Fruit fly (Drosophila melanogaster) whole organism, embryonic: ENCODE results near the gene Polr1F.

ENCODE experiments used
- Ada2b ChIP-seq: fragments of 200-800 bp; sonication (Bioruptor generic); IDR thresholded peaks from 2 replicates; pipeline ENCODE4 v1.3.6; 2022; ENCODE audit warnings: missing biosample characterization, missing genetic modification characterization
- Atf3 ChIP-seq: fragments of 200-800 bp; sonication (Bioruptor generic); optimal IDR thresholded peaks from 3 replicates; lab custom pipeline; 2016; ENCODE audit warnings: missing biosample characterization, missing genetic modification characterization
- Bteb2 ChIP-seq: fragments of 200-800 bp; sonication (Bioruptor generic); optimal IDR thresholded peaks from 2 replicates; lab custom pipeline; 2016; ENCODE audit warnings: missing biosample characterization, missing genetic modification characterization
- C15 ChIP-seq: fragments of 200-800 bp; sonication (Bioruptor generic); IDR thresholded peaks from 3 replicates; pipeline ENCODE4 v1.3.6; 2022; ENCODE audit warnings: missing biosample characterization, missing genetic modification characterization
- CG10462 ChIP-seq: fragments of 200-800 bp; sonication (Bioruptor generic); optimal IDR thresholded peaks from 2 replicates; lab custom pipeline; 2016; ENCODE audit warnings: missing biosample characterization, missing genetic modification characterization
- CG10979 ChIP-seq: fragments of 200-800 bp; sonication (Bioruptor generic); optimal IDR thresholded peaks from 2 replicates; lab custom pipeline; 2018; ENCODE audit warnings: missing biosample characterization, mild to moderate bottlenecking, missing genetic modification characterization, moderate library complexity
- CG11247 ChIP-seq: fragments of 200-800 bp; sonication (Bioruptor generic); IDR thresholded peaks from 2 replicates; pipeline ENCODE4 v1.3.6; 2022; ENCODE audit warnings: missing biosample characterization, missing genetic modification characterization
- CG1233 ChIP-seq: fragments of 200-800 bp; sonication (Bioruptor generic); optimal IDR thresholded peaks from 4 replicates; lab custom pipeline; 2018; ENCODE audit warnings: missing biosample characterization, mild to moderate bottlenecking, missing genetic modification characterization
- CG15011 ChIP-seq: fragments of 200-800 bp; sonication (Bioruptor generic); optimal IDR thresholded peaks from 3 replicates; lab custom pipeline; 2018; ENCODE audit warnings: missing biosample characterization, mild to moderate bottlenecking, missing genetic modification characterization
- CG17912 ChIP-seq: fragments of 200-800 bp; sonication (Bioruptor generic); optimal IDR thresholded peaks from 2 replicates; lab custom pipeline; 2018; ENCODE audit warnings: missing biosample characterization, mild to moderate bottlenecking, missing genetic modification characterization
- CG18011 ChIP-seq: fragments of 200-800 bp; sonication (Bioruptor generic); optimal IDR thresholded peaks from 2 replicates; lab custom pipeline; 2017; ENCODE audit warnings: missing biosample characterization, missing genetic modification characterization, mild to moderate bottlenecking, moderate library complexity, missing genotype
- CG18599 ChIP-seq: fragments of 200-800 bp; sonication (Bioruptor generic); optimal IDR thresholded peaks from 3 replicates; lab custom pipeline; 2017; ENCODE audit warnings: missing biosample characterization, missing genetic modification characterization, mild to moderate bottlenecking, moderate library complexity, missing genetic modification reagents
- CG18764 ChIP-seq: fragments of 200-800 bp; sonication (Bioruptor generic); optimal IDR thresholded peaks from 3 replicates; lab custom pipeline; 2016; ENCODE audit warnings: missing biosample characterization, missing genetic modification characterization
- CG2116 ChIP-seq: fragments of 200-800 bp; sonication (Bioruptor generic); optimal IDR thresholded peaks from 3 replicates; lab custom pipeline; 2018; ENCODE audit warnings: missing biosample characterization, mild to moderate bottlenecking, missing genetic modification characterization
- CG2889 ChIP-seq: fragments of 200-800 bp; sonication (Bioruptor generic); IDR thresholded peaks from 3 replicates; pipeline ENCODE4 v1.3.6; 2022; ENCODE audit warnings: missing biosample characterization, missing genetic modification characterization
- CG31441 ChIP-seq: fragments of 200-800 bp; sonication (Bioruptor generic); IDR thresholded peaks from 2 replicates; pipeline ENCODE4 v1.3.6; 2022; ENCODE audit warnings: missing biosample characterization, missing genetic modification characterization
- CG3995 ChIP-seq: fragments of 200-800 bp; sonication (Bioruptor generic); optimal IDR thresholded peaks from 3 replicates; lab custom pipeline; 2016; ENCODE audit warnings: missing biosample characterization, missing genetic modification characterization
- CG4282 ChIP-seq: fragments of 200-800 bp; sonication (Bioruptor generic); optimal IDR thresholded peaks from 2 replicates; lab custom pipeline; 2016; ENCODE audit warnings: missing biosample characterization, missing genetic modification characterization
- CG43689 ChIP-seq: fragments of 200-800 bp; sonication (Bioruptor generic); IDR thresholded peaks from 2 replicates; pipeline ENCODE4 v1.3.6; 2022; ENCODE audit warnings: missing biosample characterization, missing genetic modification characterization
- CG5180 ChIP-seq: fragments of 200-800 bp; sonication (Bioruptor generic); optimal IDR thresholded peaks from 3 replicates; lab custom pipeline; 2017; ENCODE audit warnings: missing biosample characterization, missing genetic modification characterization, mild to moderate bottlenecking, moderate library complexity, missing genetic modification reagents
- CG7271 ChIP-seq: fragments of 200-800 bp; sonication (Bioruptor generic); optimal IDR thresholded peaks from 2 replicates; lab custom pipeline; 2018; ENCODE audit warnings: missing biosample characterization, mild to moderate bottlenecking, missing genetic modification characterization, moderate library complexity
- E2f1 ChIP-seq: fragments of 200-800 bp; sonication (Bioruptor generic); IDR thresholded peaks from 2 replicates; pipeline ENCODE4 v1.3.6; 2022; ENCODE audit warnings: missing biosample characterization, missing genetic modification characterization
- E2f2 ChIP-seq: fragments of 200-800 bp; sonication (Bioruptor generic); IDR thresholded peaks from 2 replicates; pipeline ENCODE4 v1.3.6; 2022; ENCODE audit warnings: missing biosample characterization, missing genetic modification characterization
- HHEX ChIP-seq: fragments of 200-800 bp; sonication (Bioruptor generic); optimal IDR thresholded peaks from 3 replicates; lab custom pipeline; 2017; ENCODE audit warnings: missing biosample characterization, mild to moderate bottlenecking, missing genetic modification characterization, missing genetic modification reagents
- Hr51 ChIP-seq, 2 experiments: fragments of 200-800 bp; sonication (Bioruptor generic); optimal IDR thresholded peaks; 2 replicates in 1 of 2; 3 replicates in 1 of 2; lab custom pipeline; 2016 to 2018; ENCODE audit warnings: missing biosample characterization in 2 of 2, missing genetic modification characterization in 2 of 2, mild to moderate bottlenecking in 1 of 2, moderate library complexity in 1 of 2
- Nf-YA ChIP-seq: fragments of 200-800 bp; sonication (Bioruptor generic); IDR thresholded peaks from 2 replicates; pipeline ENCODE4 v1.3.6; 2022; ENCODE audit warnings: missing biosample characterization, missing genetic modification characterization
- Taf1 ChIP-seq: fragments of 200-800 bp; sonication (Bioruptor generic); IDR thresholded peaks from 2 replicates; pipeline ENCODE4 v1.3.6; 2022; ENCODE audit warnings: missing biosample characterization, missing genetic modification characterization
- aop ChIP-seq: fragments of 200-800 bp; sonication (Bioruptor generic); IDR thresholded peaks from 2 replicates; pipeline ENCODE4 v1.3.6; 2022; ENCODE audit warnings: missing biosample characterization, missing genetic modification characterization
- chm ChIP-seq: fragments of 200-800 bp; sonication (Bioruptor generic); IDR thresholded peaks from 2 replicates; pipeline ENCODE4 v1.3.6; 2022; ENCODE audit warnings: missing biosample characterization, missing genetic modification characterization
- ems ChIP-seq: fragments of 200-800 bp; sonication (Bioruptor generic); optimal IDR thresholded peaks from 3 replicates; lab custom pipeline; 2016; ENCODE audit warnings: missing biosample characterization, missing genetic modification characterization
- gfzf ChIP-seq: fragments of 200-800 bp; sonication (Bioruptor generic); optimal IDR thresholded peaks from 2 replicates; lab custom pipeline; 2016; ENCODE audit warnings: missing biosample characterization, mild to moderate bottlenecking, missing genetic modification characterization, moderate library complexity
- hb ChIP-seq: fragments of 200-800 bp; sonication (Bioruptor generic); IDR thresholded peaks from 3 replicates; pipeline ENCODE4 v1.3.6; 2022; ENCODE audit warnings: missing biosample characterization, missing genetic modification characterization; ENCODE audit not compliant: partially characterized antibody
- lmd ChIP-seq: fragments of 200-800 bp; sonication (Bioruptor generic); IDR thresholded peaks from 2 replicates; pipeline ENCODE4 v1.3.6; 2022; ENCODE audit warnings: missing biosample characterization, missing genetic modification characterization
- nau ChIP-seq: fragments of 200-800 bp; sonication (Bioruptor generic); optimal IDR thresholded peaks from 3 replicates; lab custom pipeline; 2017; ENCODE audit warnings: missing biosample characterization, mild to moderate bottlenecking, missing genetic modification characterization, missing genetic modification reagents
- nerfin-2 ChIP-seq: fragments of 200-800 bp; sonication (Bioruptor generic); IDR thresholded peaks from 2 replicates; pipeline ENCODE4 v1.3.6; 2022; ENCODE audit warnings: missing biosample characterization, missing genetic modification characterization; ENCODE audit not compliant: partially characterized antibody
- nmo ChIP-seq: fragments of 200-800 bp; sonication (Bioruptor generic); optimal IDR thresholded peaks from 2 replicates; lab custom pipeline; 2018; ENCODE audit warnings: missing biosample characterization, mild to moderate bottlenecking, missing genetic modification characterization, moderate library complexity
- oc ChIP-seq: fragments of 200-800 bp; sonication (Bioruptor generic); optimal IDR thresholded peaks from 2 replicates; lab custom pipeline; 2018; ENCODE audit warnings: missing biosample characterization, mild to moderate bottlenecking, missing genetic modification characterization, moderate library complexity
- otp ChIP-seq: fragments of 200-800 bp; sonication (Bioruptor generic); IDR thresholded peaks from 3 replicates; pipeline ENCODE4, ENCODE4 v1.3.6; 2022; ENCODE audit warnings: missing biosample characterization, missing genetic modification characterization
- peb ChIP-seq: fragments of 200-800 bp; sonication (Bioruptor generic); IDR thresholded peaks from 2 replicates; pipeline ENCODE4 v1.3.6; 2022; ENCODE audit warnings: missing biosample characterization, missing genetic modification characterization
- pho ChIP-seq: fragments of 200-800 bp; sonication (Bioruptor generic); optimal IDR thresholded peaks from 2 replicates; lab custom pipeline; 2016; ENCODE audit warnings: missing biosample characterization, missing genetic modification characterization
- phol ChIP-seq: fragments of 200-800 bp; sonication (Bioruptor generic); optimal IDR thresholded peaks from 3 replicates; lab custom pipeline; 2018; ENCODE audit warnings: missing biosample characterization, mild to moderate bottlenecking, missing genetic modification characterization, moderate library complexity
- prd ChIP-seq, 3 experiments: fragments of >200 bp in 2 of 3; fragments of 200-800 bp in 1 of 3; sonication (Bioruptor generic) in 1 of 3; optimal IDR thresholded peaks in 2 of 3; IDR thresholded peaks in 1 of 3; 2 replicates in 2 of 3; 3 replicates in 1 of 3; pipeline versions ENCODE4 v1.3.6 to Lab custom; 2017 to 2022; ENCODE audit warnings: missing biosample characterization in 1 of 3, missing genetic modification characterization in 1 of 3
- pum ChIP-seq: fragments of 200-800 bp; sonication (Bioruptor generic); optimal IDR thresholded peaks from 2 replicates; lab custom pipeline; 2016; ENCODE audit warnings: missing biosample characterization, missing genetic modification characterization
- scrt ChIP-seq: fragments of 200-800 bp; sonication (Bioruptor generic); optimal IDR thresholded peaks from 2 replicates; lab custom pipeline; 2018; ENCODE audit warnings: missing biosample characterization, mild to moderate bottlenecking, missing genetic modification characterization, moderate library complexity
- stwl ChIP-seq: fragments of 200-800 bp; sonication (Bioruptor generic); optimal IDR thresholded peaks from 3 replicates; lab custom pipeline; 2018; ENCODE audit warnings: missing biosample characterization, mild to moderate bottlenecking, missing genetic modification characterization, moderate library complexity
- tup ChIP-seq: fragments of 200-800 bp; sonication (Bioruptor generic); optimal IDR thresholded peaks from 2 replicates; lab custom pipeline; 2016; ENCODE audit warnings: missing biosample characterization, mild to moderate bottlenecking, missing genetic modification characterization, moderate library complexity
- tx ChIP-seq: fragments of 200-800 bp; sonication (Bioruptor generic); optimal IDR thresholded peaks from 2 replicates; lab custom pipeline; 2016; ENCODE audit warnings: missing biosample characterization, missing genetic modification characterization
- zen ChIP-seq: fragments of 200-800 bp; sonication (Bioruptor generic); optimal IDR thresholded peaks from 3 replicates; lab custom pipeline; 2018; ENCODE audit warnings: missing biosample characterization, mild to moderate bottlenecking, missing genetic modification characterization, moderate library complexity
- zf30C ChIP-seq: fragments of 200-800 bp; sonication (Bioruptor generic); optimal IDR thresholded peaks from 3 replicates; lab custom pipeline; 2018; ENCODE audit warnings: missing biosample characterization, mild to moderate bottlenecking, missing genetic modification characterization

The Polr1F gene

dm6 chr2L:6874526-6875198 lies 33.0 kb downstream of the Polr1F start, which contains the start of gene Nlg2 (continued):
- TF ChIP-seq stwl (tag; lab: Kevin White, UChicago): no peak
- no peak for TF ChIP-seq zen
- TF ChIP-seq scrt (GFP tag; lab: Kevin White, UChicago): no peak
- no peak for TF ChIP-seq CG11247
- no peak for TF ChIP-seq tup (GFP tag; lab: Kevin White, UChicago)
- TF ChIP-seq CG18764: peak; percentile 32
- peak; percentile 80 for TF ChIP-seq CG31441 (GFP tag; lab: Robert Waterston, UW)
- TF ChIP-seq oc (tag; lab: Kevin White, UChicago): no peak
- peak; percentile 73 for TF ChIP-seq nmo (GFP tag; lab: Kevin White, UChicago)
- TF ChIP-seq CG4282: no peak
- TF ChIP-seq E2f2 (GFP tag; lab: Robert Waterston, UW): no peak
- no peak for TF ChIP-seq ems (GFP tag; lab: Kevin White, UChicago)
- TF ChIP-seq E2f1 (GFP tag; lab: Robert Waterston, UW): no peak
- no peak for TF ChIP-seq CG17912 (GFP tag; lab: Kevin White, UChicago)
- no peak for TF ChIP-seq pho
- TF ChIP-seq zf30C: peak; percentile 34
- TF ChIP-seq Nf-YA (GFP tag; lab: Robert Waterston, UW): no peak
- no peak for TF ChIP-seq gfzf (GFP tag; lab: Kevin White, UChicago)
- TF ChIP-seq Taf1 (GFP tag; lab: Robert Waterston, UW): no peak
- no peak for TF ChIP-seq otp (GFP tag; lab: Robert Waterston, UW)
- TF ChIP-seq CG18599 (GFP tag; lab: Kevin White, UChicago): peak; percentile 80
- no peak for TF ChIP-seq tx (GFP tag; lab: Kevin White, UChicago)
- TF ChIP-seq Bteb2 (GFP tag; lab: Kevin White, UChicago): no peak
- no peak for TF ChIP-seq CG10462 (GFP tag; lab: Kevin White, UChicago)
- TF ChIP-seq phol (tag; lab: Kevin White, UChicago): peak; percentile 64
- TF ChIP-seq prd (optimal IDR thresholded peaks at IDR 0.05; lab: Kevin White, UChicago): no peak
- TF ChIP-seq prd (GFP tag; IDR thresholded peaks at IDR 0.05; lab: Robert Waterston, UW): 0 out of 3 replicates have a peak, but pooled peaks have one; percentile 17
- TF ChIP-seq nau (GFP tag; lab: Kevin White, UChicago): peak; percentile 26
- no peak for TF ChIP-seq pum (GFP tag; lab: Kevin White, UChicago)
- TF ChIP-seq C15: no peak
- no peak for TF ChIP-seq peb (GFP tag; lab: Robert Waterston, UW)
- TF ChIP-seq Ada2b (GFP tag; lab: Robert Waterston, UW): no peak
- TF ChIP-seq Hr51 (GFP tag; optimal IDR thresholded peaks at IDR 0.05; lab: Kevin White, UChicago): peak in 1 of 2 experiments; percentile 78
- TF ChIP-seq CG5180 (GFP tag; lab: Kevin White, UChicago): peak; percentile 57
- TF ChIP-seq aop (GFP tag; lab: Robert Waterston, UW): no peak
- TF ChIP-seq CG2889 (GFP tag; lab: Robert Waterston, UW): 0 out of 3 replicates have a peak, but pooled peaks have one; percentile 29
- TF ChIP-seq chm (GFP tag; lab: Robert Waterston, UW): no peak
- TF ChIP-seq CG7271: no peak
- peak; percentile 56 for TF ChIP-seq CG15011
- peak; percentile 46 for TF ChIP-seq HHEX (GFP tag; lab: Kevin White, UChicago)
- no peak for TF ChIP-seq hb (GFP tag; lab: Robert Waterston, UW)
- no peak for TF ChIP-seq CG18011
- TF ChIP-seq CG10979: peak; percentile 52
- no peak for TF ChIP-seq lmd (GFP tag; lab: Robert Waterston, UW)
- TF ChIP-seq CG1233 (GFP tag; lab: Kevin White, UChicago): peak; percentile 59
- TF ChIP-seq nerfin-2 (GFP tag; lab: Robert Waterston, UW): no peak
- no peak for TF ChIP-seq CG2116 (GFP tag; lab: Kevin White, UChicago)
- no peak for TF ChIP-seq Atf3
- TF ChIP-seq CG3995 (GFP tag; lab: Kevin White, UChicago): no peak
- TF ChIP-seq CG43689: no peak
